Fruit fly (Drosophila melanogaster): ENCODE measurements around the gene nau.

Gene nau

dm6 chr3R:23679911-23680336 lies 38.2 kb downstream of the nau start, which contains the start of gene eIF3d1 (continued):
- TF ChIP-seq vnd (GFP tag; IDR thresholded peaks at IDR 0.05; ENCODE audit: partially characterized antibody) (no peak), zfh1 (GFP tag; IDR thresholded peaks at IDR 0.05) (0 out of 3 replicates have a peak, but pooled peaks have one; percentile 52), eve (GFP tag; optimal IDR thresholded peaks at IDR 0.05) (no peak), h (optimal IDR thresholded peaks at IDR 0.05) (no peak), Mad (GFP tag; optimal IDR thresholded peaks at IDR 0.05) (peak; percentile 54), kay (GFP tag; optimal IDR thresholded peaks at IDR 0.05) (no peak), CG10267 (tag; optimal IDR thresholded peaks at IDR 0.05) (peak; percentile 58), lmd (GFP tag; IDR thresholded peaks at IDR 0.05) (no peak), rib (GFP tag; IDR thresholded peaks at IDR 0.05) (peak; percentile 84), ci (GFP tag; IDR thresholded peaks at IDR 0.05) (no peak), CG10654 (GFP tag; optimal IDR thresholded peaks at IDR 0.05) (peak; percentile 3), croc (GFP tag; conservative IDR thresholded peaks at IDR 0.05) (no peak), D19B (GFP tag; optimal IDR thresholded peaks at IDR 0.05) (no peak), Hr51 (GFP tag; optimal IDR thresholded peaks at IDR 0.05) (no peak), prd (optimal IDR thresholded peaks at IDR 0.05) (no peak), prd (GFP tag; IDR thresholded peaks at IDR 0.05) (no peak), disco-r (GFP tag; optimal IDR thresholded peaks at IDR 0.05) (no peak), CG3281 (GFP tag; optimal IDR thresholded peaks at IDR 0.05) (no peak), dimm (GFP tag; IDR thresholded peaks at IDR 0.05) (no peak), CG10431 (GFP tag; optimal IDR thresholded peaks at IDR 0.05) (no peak), CG14965 (GFP tag; optimal IDR thresholded peaks at IDR 0.05; ENCODE audit: borderline replicate concordance) (no peak), Scr (GFP tag; IDR thresholded peaks at IDR 0.05; ENCODE audit: partially characterized antibody) (peak; percentile 25), CG4282 (GFP tag; optimal IDR thresholded peaks at IDR 0.05) (no peak), sens-2 (GFP tag; IDR thresholded peaks at IDR 0.05) (no peak), CG11504 (tag; optimal IDR thresholded peaks at IDR 0.05) (no peak), CG18764 (GFP tag; optimal IDR thresholded peaks at IDR 0.05) (peak; percentile 10), dmrt11E (tag; optimal IDR thresholded peaks at IDR 0.05) (peak; percentile 16), Sox100B (GFP tag; optimal IDR thresholded peaks at IDR 0.05) (no peak), CG8281 (tag; optimal IDR thresholded peaks at IDR 0.05) (no peak), dm (GFP tag; optimal IDR thresholded peaks at IDR 0.05) (peak; percentile 91), CG10147 (GFP tag; optimal IDR thresholded peaks at IDR 0.05) (no peak), bcd (GFP tag; optimal IDR thresholded peaks at IDR 0.05) (peak; percentile 19), Hr39 (optimal IDR thresholded peaks at IDR 0.05) (no peak), Ets65A (GFP tag) (peak; percentile 11), bbx (GFP tag; IDR thresholded peaks at IDR 0.05; ENCODE audit: partially characterized antibody) (no peak), cas (GFP tag; IDR thresholded peaks at IDR 0.05) (no peak), chm (GFP tag; IDR thresholded peaks at IDR 0.05) (0 out of 2 replicates have a peak, but pooled peaks have one; percentile 37), Fer1 (GFP tag; optimal IDR thresholded peaks at IDR 0.05) (no peak), pb (GFP tag; optimal IDR thresholded peaks at IDR 0.05) (no peak), Dp (GFP tag; optimal IDR thresholded peaks at IDR 0.05) (peak; percentile 98), sens (GFP tag) (peak; percentile 77), CG7271 (tag; optimal IDR thresholded peaks at IDR 0.05) (no peak), CG1603 (tag; optimal IDR thresholded peaks at IDR 0.05) (no peak), Tbp (GFP tag; optimal IDR thresholded peaks at IDR 0.05) (no peak), kni (GFP tag; optimal IDR thresholded peaks at IDR 0.05) (peak; percentile 90), CG3407 (GFP tag; optimal IDR thresholded peaks at IDR 0.05) (no peak), Dfd (GFP tag; optimal IDR thresholded peaks at IDR 0.05) (no peak), CG16813 (GFP tag; IDR thresholded peaks at IDR 0.05; ENCODE audit: partially characterized antibody) (0 out of 3 replicates have a peak, but pooled peaks have one; percentile 34), caup (GFP tag; optimal IDR thresholded peaks at IDR 0.05; ENCODE audit: severe bottlenecking) (no peak), pho (GFP tag; optimal IDR thresholded peaks at IDR 0.05) (no peak), CG1832 (GFP tag; optimal IDR thresholded peaks at IDR 0.05) (no peak), repo (GFP tag; optimal IDR thresholded peaks at IDR 0.05) (no peak)
